Worm (Caenorhabditis elegans) whole organism, midembryonic: Measurements from ENCODE around the gene F14F7.4.

Source experiments
- T22C8.4 ChIP-seq: fragments of 200-800 bp; sonication (Bioruptor generic); IDR thresholded peaks from 2 replicates; pipeline ENCODE4 v1.3.6; 2022; ENCODE audit warnings: missing genetic modification characterization, missing compliant biosample characterization
- cog-1 ChIP-seq: sonication (generic microtip); optimal IDR thresholded peaks from 2 replicates; lab custom pipeline; 2016; ENCODE audit warnings: missing genetic modification characterization, missing compliant biosample characterization
- flt-1 ChIP-seq: fragments of 200-800 bp; sonication (Bioruptor generic); IDR thresholded peaks from 2 replicates; pipeline ENCODE4 v1.3.6; 2022; ENCODE audit warnings: missing genetic modification characterization, missing compliant biosample characterization
- klf-2 ChIP-seq: fragments of 200-800 bp; sonication (Bioruptor generic); conservative IDR thresholded peaks from 2 replicates; pipeline ENCODE4 v1.3.6; 2022; ENCODE audit warnings: missing genetic modification reagents, missing genetic modification characterization, missing compliant biosample characterization
- med-1 ChIP-seq: sonication (generic microtip); optimal IDR thresholded peaks from 2 replicates; lab custom pipeline; 2017; ENCODE audit warnings: missing genetic modification characterization, mild to moderate bottlenecking, missing compliant biosample characterization, antibody characterized with exemption, missing genetic modification reagents; ENCODE audit not compliant: insufficient read depth
- ref-1 ChIP-seq: fragments of 200-800 bp; sonication (Bioruptor generic); conservative IDR thresholded peaks from 2 replicates; pipeline ENCODE4 v1.3.6; 2022; ENCODE audit warnings: missing genetic modification reagents, missing genetic modification characterization, missing compliant biosample characterization
- tab-1 ChIP-seq: fragments of 200-800 bp; sonication (Bioruptor generic); IDR thresholded peaks from 2 replicates; pipeline ENCODE4 v1.3.6; 2022; ENCODE audit warnings: missing genetic modification characterization, missing compliant biosample characterization
- ztf-23 ChIP-seq: fragments of 200-800 bp; sonication (Bioruptor generic); IDR thresholded peaks from 2 replicates; pipeline ENCODE4 v1.3.6; 2022; ENCODE audit warnings: missing genetic modification reagents, missing genetic modification characterization, missing compliant biosample characterization
- ztf-29 ChIP-seq: fragments of 200-800 bp; sonication (Bioruptor generic); IDR thresholded peaks from 2 replicates; pipeline ENCODE4 v1.3.6; 2022; ENCODE audit warnings: missing genetic modification reagents, missing genetic modification characterization, missing compliant biosample characterization

The F14F7.4 gene

DNA sequence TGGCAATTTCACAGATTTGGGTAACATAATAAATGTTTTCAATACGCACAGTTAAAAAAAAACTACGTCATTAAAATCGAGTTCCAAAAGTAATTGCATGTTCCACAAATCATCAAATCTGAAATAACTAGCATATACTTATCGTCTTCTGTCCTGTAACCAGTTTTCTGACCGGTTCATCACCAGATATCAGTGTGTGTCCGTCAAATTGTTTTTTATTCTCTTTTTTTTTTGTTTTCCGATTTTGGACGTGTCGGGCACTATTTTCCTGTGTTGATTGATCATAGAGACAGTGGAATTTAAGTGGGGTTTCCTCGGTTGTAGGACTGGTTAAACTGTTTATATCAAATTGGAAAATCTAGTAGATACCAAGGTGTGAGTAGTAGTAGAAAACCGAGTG is 15.6 kb downstream of the F14F7.4 start:
- TF ChIP-seq med-1 (GFP tag; lab: Kevin White, UChicago) (no peak), flt-1 (GFP tag; lab: Robert Waterston, UW) (no peak), ztf-23 (GFP tag; lab: Robert Waterston, UW) (no peak), ref-1 (no peak), cog-1 (tag; lab: Kevin White, UChicago) (no peak), T22C8.4 (no peak), klf-2 (GFP tag; lab: Robert Waterston, UW) (no peak), ztf-29 (GFP tag; lab: Robert Waterston, UW) (no peak), tab-1 (GFP tag; lab: Robert Waterston, UW) (no peak)

DNA sequence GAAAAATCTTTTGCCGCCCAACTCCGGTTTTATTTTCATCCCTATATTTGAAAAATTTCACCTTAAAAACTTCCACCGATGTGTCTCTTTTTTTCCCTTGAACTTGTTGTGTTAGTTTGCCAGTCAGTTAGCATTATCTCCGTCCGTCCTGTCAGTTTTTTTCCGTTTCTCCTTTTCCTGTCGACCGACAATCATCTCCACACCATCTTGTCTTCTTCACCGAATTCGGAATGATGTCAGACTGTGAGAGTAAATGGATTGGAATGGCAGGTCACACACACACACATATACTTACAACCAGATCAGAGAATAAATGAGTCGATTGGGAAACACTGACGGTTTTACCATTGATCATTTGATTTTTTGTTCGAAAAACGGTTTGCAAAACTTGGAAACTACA is 17.6 kb downstream of the F14F7.4 start:
- TF ChIP-seq med-1 (GFP tag; lab: Kevin White, UChicago) (no peak), klf-2 (GFP tag; lab: Robert Waterston, UW) (no peak)

DNA sequence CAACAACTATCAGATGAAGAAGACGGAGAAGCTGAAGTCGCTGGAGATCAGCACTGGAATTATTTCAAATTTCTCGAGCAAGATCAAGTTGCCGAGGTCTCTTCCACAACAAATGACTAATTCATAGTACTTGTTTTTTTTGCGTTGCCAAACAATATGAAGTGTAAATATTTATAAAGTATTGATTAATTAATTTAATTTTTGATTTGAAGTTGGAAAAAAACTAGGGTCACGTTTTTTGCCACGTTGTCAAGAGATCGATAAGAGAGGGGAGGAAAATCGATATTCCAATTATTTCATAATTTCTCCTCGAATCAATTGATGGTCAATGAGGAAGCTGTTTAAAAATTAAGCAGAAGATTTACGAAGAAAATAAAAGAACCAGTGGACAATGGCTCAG is 24.3 kb downstream of the F14F7.4 start, which contains the start of gene snf-7:
snf-7 (plus strand) TSS at position 301 of the 400 bp plus-strand sequence.
- TF ChIP-seq ztf-29 (GFP tag; lab: Robert Waterston, UW) (no peak), T22C8.4 (0 out of 2 replicates have a peak, but pooled peaks have one; percentile 51)

DNA sequence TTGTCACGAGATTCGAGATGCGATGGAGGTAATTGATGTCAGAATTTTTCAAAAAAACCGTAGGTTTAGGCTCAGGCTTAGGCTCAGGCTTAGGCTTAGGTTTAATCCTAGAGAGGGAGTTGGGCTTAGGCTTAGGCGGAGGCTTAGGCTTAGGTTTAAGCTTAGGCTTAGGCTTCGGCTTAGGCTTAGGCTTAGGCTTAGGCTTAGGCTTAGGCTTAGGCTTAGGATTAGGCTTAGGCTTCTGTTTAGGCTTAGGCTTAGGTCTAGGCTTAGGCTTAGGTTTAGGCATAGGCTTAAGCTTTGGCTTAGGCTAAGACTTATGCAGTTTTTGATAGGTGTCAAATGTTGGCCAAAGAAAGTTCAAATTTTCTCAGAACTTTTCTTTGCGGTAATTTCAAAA is 25.2 kb downstream of the F14F7.4 start:
- TF ChIP-seq ztf-29 (GFP tag; lab: Robert Waterston, UW) = peak; percentile 68; the same call in 1 of the 2 replicates
- no peak for TF ChIP-seq T22C8.4
- no peak for TF ChIP-seq cog-1 (tag; lab: Kevin White, UChicago)
- TF ChIP-seq ref-1 = no peak
- no peak for TF ChIP-seq klf-2 (GFP tag; lab: Robert Waterston, UW)
- TF ChIP-seq flt-1 (GFP tag; lab: Robert Waterston, UW) = no peak
- 0 out of 2 replicates have a peak, but pooled peaks have one; percentile 23 for TF ChIP-seq ztf-23 (GFP tag; lab: Robert Waterston, UW)
- no peak for TF ChIP-seq tab-1 (GFP tag; lab: Robert Waterston, UW)
- TF ChIP-seq med-1 (GFP tag; lab: Kevin White, UChicago) = no peak

DNA sequence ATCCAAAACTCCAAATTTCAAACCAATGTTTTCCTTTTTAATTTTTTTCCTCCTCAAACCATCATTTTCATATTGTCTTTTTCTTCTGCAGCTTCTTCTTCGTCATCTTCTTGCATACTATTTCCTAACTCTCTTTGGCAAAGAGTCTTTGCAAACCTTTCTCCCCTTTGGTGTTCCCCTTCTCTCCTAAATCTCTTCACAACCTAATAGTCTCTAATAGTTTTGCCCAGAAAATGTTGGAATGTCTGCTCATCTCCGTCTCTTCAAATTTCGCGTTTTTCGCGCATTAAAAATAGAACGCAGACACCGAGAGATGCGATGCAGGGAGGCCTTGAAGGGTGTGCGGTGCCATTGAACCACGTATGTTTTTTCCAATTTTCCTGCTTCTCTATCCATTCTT is 27.4 kb downstream of the F14F7.4 start, which contains the start of gene ZK1010.10:
ZK1010.10 (plus strand) TSS at position 286 of the 400 bp plus-strand sequence.
- TF ChIP-seq cog-1 (tag; lab: Kevin White, UChicago) (peak; percentile 6), ztf-23 (GFP tag; lab: Robert Waterston, UW) (peak; percentile 51; the same call in 1 of the 2 replicates), klf-2 (GFP tag; lab: Robert Waterston, UW) (no peak)

DNA sequence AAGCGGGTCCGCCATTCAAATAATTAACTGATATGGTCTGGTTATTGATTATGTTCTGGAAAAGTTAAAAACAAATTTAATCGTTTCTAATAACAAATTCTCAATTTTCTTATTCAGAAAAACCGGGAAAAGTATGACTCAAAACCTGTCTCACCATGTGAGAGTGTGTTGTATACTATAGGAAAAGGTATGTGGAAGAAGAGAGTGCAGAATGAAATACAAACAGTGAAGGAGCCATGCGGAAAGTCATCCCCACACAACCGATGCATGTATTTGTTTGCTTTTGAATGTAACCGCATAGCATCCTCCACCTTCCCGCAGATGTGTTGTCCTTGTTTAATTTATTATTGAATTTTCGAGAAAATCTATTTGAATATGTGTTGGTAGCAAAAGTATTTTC is 29.1 kb downstream of the F14F7.4 start, which contains the start of gene ZK1010.8:
ZK1010.8 (minus strand) TSS at position 214 of the 400 bp plus-strand sequence.
- TF ChIP-seq klf-2 (GFP tag; lab: Robert Waterston, UW) (no peak), med-1 (GFP tag; lab: Kevin White, UChicago) (no peak)

DNA sequence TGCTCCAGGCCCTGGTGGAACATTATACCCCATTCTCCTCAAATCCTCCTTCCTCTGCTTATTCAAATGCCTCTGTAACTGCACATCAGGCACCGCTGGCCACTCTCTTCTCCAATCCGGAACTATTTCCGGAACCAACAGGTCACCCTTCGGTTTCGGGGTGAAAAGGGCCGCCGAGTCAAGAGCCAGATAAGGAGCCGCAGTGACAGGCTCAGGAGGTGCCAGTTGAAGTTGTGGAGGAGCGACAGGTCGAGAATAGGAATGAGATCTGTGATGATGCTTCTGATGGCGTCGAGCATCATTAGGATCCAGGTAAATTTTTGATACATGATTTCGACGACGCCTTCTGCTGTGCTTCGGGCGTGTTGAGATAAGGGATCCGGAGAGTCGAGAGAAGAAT is 31.3 kb downstream of the F14F7.4 start:
- no peak for TF ChIP-seq flt-1 (GFP tag; lab: Robert Waterston, UW)
- TF ChIP-seq ref-1 = no peak
- TF ChIP-seq klf-2 (GFP tag; lab: Robert Waterston, UW) = no peak
- TF ChIP-seq tab-1 (GFP tag; lab: Robert Waterston, UW) = no peak
- TF ChIP-seq T22C8.4 = no peak
- TF ChIP-seq ztf-29 (GFP tag; lab: Robert Waterston, UW) = no peak
- no peak for TF ChIP-seq ztf-23 (GFP tag; lab: Robert Waterston, UW)
- no peak for TF ChIP-seq cog-1 (tag; lab: Kevin White, UChicago)
- no peak for TF ChIP-seq med-1 (GFP tag; lab: Kevin White, UChicago)

DNA sequence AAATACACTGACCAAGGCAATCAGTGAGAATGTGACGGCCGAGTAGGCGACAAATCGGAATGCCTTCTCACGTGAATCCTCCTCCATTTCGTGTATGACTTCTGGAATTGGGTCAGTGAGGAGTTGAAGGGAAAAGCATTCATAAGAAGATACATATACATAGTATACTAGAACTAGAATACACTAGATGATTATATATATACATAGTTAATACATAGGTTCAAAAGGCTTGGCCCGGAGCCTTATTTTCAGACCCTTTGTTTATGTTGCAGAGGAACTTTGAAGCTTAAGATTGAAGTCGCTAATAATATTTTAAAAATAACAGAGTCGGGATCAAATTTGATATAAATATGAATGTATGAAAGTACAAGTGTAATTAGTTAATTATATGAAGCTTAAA is 35.9 kb downstream of the F14F7.4 start, which contains the start of gene col-97:
col-97 (minus strand) TSS at position 101 of the 400 bp plus-strand sequence.
- TF ChIP-seq ztf-29 (GFP tag; lab: Robert Waterston, UW) = no peak
- TF ChIP-seq cog-1 (tag; lab: Kevin White, UChicago) = no peak
- TF ChIP-seq flt-1 (GFP tag; lab: Robert Waterston, UW) = no peak
- no peak for TF ChIP-seq ref-1
- no peak for TF ChIP-seq med-1 (GFP tag; lab: Kevin White, UChicago)
- no peak for TF ChIP-seq tab-1 (GFP tag; lab: Robert Waterston, UW)
- TF ChIP-seq ztf-23 (GFP tag; lab: Robert Waterston, UW) = no peak
- no peak for TF ChIP-seq klf-2 (GFP tag; lab: Robert Waterston, UW)
- TF ChIP-seq T22C8.4 = no peak

DNA sequence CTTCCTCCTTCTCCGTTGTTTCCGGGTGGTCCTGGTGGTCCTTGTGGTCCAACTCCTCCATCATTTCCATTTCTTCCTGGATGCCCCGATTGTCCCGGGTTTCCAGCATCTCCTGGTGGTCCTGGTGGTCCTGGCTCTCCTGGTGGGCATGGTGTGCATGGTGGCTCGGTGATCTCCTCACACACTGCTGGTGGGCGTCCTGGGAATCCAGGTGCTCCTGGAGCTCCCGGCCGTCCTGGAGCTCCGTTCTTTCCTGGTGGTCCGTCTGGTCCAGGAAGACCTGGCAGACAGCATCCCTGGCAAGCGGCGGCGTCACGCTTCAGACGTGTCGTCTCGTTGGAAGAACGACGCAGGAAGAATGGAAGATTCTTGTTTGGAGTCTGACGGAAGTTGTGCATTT is 36.5 kb downstream of the F14F7.4 start:
- TF ChIP-seq ref-1 = no peak
- no peak for TF ChIP-seq med-1 (GFP tag; lab: Kevin White, UChicago)
- TF ChIP-seq flt-1 (GFP tag; lab: Robert Waterston, UW) = no peak
- no peak for TF ChIP-seq tab-1 (GFP tag; lab: Robert Waterston, UW)
- no peak for TF ChIP-seq cog-1 (tag; lab: Kevin White, UChicago)
- TF ChIP-seq T22C8.4 = no peak
- no peak for TF ChIP-seq ztf-29 (GFP tag; lab: Robert Waterston, UW)
- no peak for TF ChIP-seq ztf-23 (GFP tag; lab: Robert Waterston, UW)
- TF ChIP-seq klf-2 (GFP tag; lab: Robert Waterston, UW) = no peak

DNA sequence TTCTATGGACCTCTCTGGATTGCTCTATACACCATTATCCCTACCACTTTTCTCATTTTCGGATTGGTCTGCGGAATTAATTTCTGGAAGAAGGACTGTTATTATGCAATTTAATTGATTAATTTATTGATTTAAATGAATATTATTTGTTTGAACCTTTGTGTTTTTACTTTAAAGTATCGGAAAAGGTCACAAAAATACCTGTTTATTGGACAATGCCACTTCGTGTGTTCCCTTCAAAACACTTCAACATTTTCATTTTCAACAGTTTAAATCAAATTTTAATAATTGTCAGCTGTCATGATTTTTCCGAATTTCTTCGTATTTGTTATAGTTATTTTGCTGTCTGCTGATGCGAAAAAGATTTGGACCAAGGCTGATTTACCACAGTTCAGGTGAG is 38.5 kb downstream of the F14F7.4 start, which contains the start of gene ZK1010.12:
ZK1010.12 (plus strand) TSS at position 301 of the 400 bp plus-strand sequence.
- TF ChIP-seq ztf-29 (GFP tag; lab: Robert Waterston, UW) (no peak), klf-2 (GFP tag; lab: Robert Waterston, UW) (no peak), med-1 (GFP tag; lab: Kevin White, UChicago) (no peak), ztf-23 (GFP tag; lab: Robert Waterston, UW) (no peak), cog-1 (tag; lab: Kevin White, UChicago) (no peak), flt-1 (GFP tag; lab: Robert Waterston, UW) (no peak), T22C8.4 (no peak), ref-1 (no peak), tab-1 (GFP tag; lab: Robert Waterston, UW) (no peak)
